Fruit fly (Drosophila melanogaster) whole organism, pupa: Measurements from ENCODE around the gene Uba5.

Source experiments
- CG10348 ChIP-seq: fragments of 200-800 bp; sonication (Bioruptor generic); IDR thresholded peaks from 2 replicates; pipeline ENCODE4 v1.3.6; 2022; ENCODE audit warnings: missing biosample characterization, missing genetic modification characterization
- CG12605 ChIP-seq: fragments of 200-800 bp; sonication (Bioruptor generic); IDR thresholded peaks from 2 replicates; pipeline ENCODE4 v1.3.6; 2022; ENCODE audit warnings: missing biosample characterization, missing genetic modification characterization
- CG13204 ChIP-seq: fragments of 200-800 bp; sonication (Bioruptor generic); optimal IDR thresholded peaks from 2 replicates; lab custom pipeline; 2018; ENCODE audit warnings: missing biosample characterization, mild to moderate bottlenecking, missing genetic modification characterization, moderate library complexity
- CG14655 ChIP-seq: fragments of 200-800 bp; sonication (Bioruptor generic); optimal IDR thresholded peaks from 3 replicates; lab custom pipeline; 2017; ENCODE audit warnings: mild to moderate bottlenecking, missing biosample characterization, missing genetic modification reagents, missing genetic modification characterization
- CG15710 ChIP-seq: fragments of 200-800 bp; sonication (Bioruptor generic); optimal IDR thresholded peaks from 2 replicates; lab custom pipeline; 2018; ENCODE audit warnings: missing biosample characterization, mild to moderate bottlenecking, missing genetic modification characterization, moderate library complexity
- CG17806 ChIP-seq: fragments of 200-800 bp; sonication (Bioruptor generic); optimal IDR thresholded peaks from 2 replicates; lab custom pipeline; 2018; ENCODE audit warnings: missing biosample characterization, mild to moderate bottlenecking, missing genetic modification characterization, moderate library complexity
- CG32121 ChIP-seq: fragments of 200-800 bp; sonication (Bioruptor generic); IDR thresholded peaks from 2 replicates; pipeline ENCODE4 v1.3.6; 2022; ENCODE audit warnings: missing biosample characterization, missing genetic modification characterization
- CG34367 ChIP-seq: fragments of 200-800 bp; sonication (Bioruptor generic); optimal IDR thresholded peaks from 2 replicates; lab custom pipeline; 2018; ENCODE audit warnings: missing biosample characterization, mild to moderate bottlenecking, missing genetic modification characterization
- CG4496 ChIP-seq: fragments of 200-800 bp; sonication (Bioruptor generic); IDR thresholded peaks from 3 replicates; pipeline ENCODE4 v1.3.6; 2022; ENCODE audit warnings: missing biosample characterization, missing genetic modification characterization
- CG8159 ChIP-seq: fragments of 200-800 bp; sonication (Bioruptor generic); optimal IDR thresholded peaks from 3 replicates; lab custom pipeline; 2018; ENCODE audit warnings: missing biosample characterization, mild to moderate bottlenecking, missing genetic modification characterization, moderate library complexity
- CG8301 ChIP-seq: fragments of 200-800 bp; sonication (Bioruptor generic); optimal IDR thresholded peaks from 2 replicates; lab custom pipeline; 2018; ENCODE audit warnings: missing biosample characterization, mild to moderate bottlenecking, missing genetic modification characterization
- CG9948 ChIP-seq: fragments of 200-800 bp; sonication (Bioruptor generic); optimal IDR thresholded peaks from 2 replicates; lab custom pipeline; 2018; ENCODE audit warnings: missing biosample characterization, mild to moderate bottlenecking, missing genetic modification characterization, moderate library complexity
- D1 ChIP-seq: fragments of 200-800 bp; sonication (Bioruptor generic); optimal IDR thresholded peaks from 2 replicates; lab custom pipeline; 2018; ENCODE audit warnings: missing biosample characterization, mild to moderate bottlenecking, missing genetic modification characterization, moderate library complexity
- EcR ChIP-seq: fragments of 200-800 bp; sonication (Bioruptor generic); optimal IDR thresholded peaks from 3 replicates; lab custom pipeline; 2019; ENCODE audit warnings: missing biosample characterization, missing genetic modification characterization, mild to moderate bottlenecking, moderate library complexity, missing genetic modification reagents
- Ets98B ChIP-seq: fragments of 200-800 bp; sonication (Bioruptor generic); IDR thresholded peaks from 2 replicates; pipeline ENCODE4 v1.3.6; 2022; ENCODE audit warnings: missing biosample characterization, missing genetic modification characterization
- Pif1A ChIP-seq: fragments of 200-800 bp; sonication (Bioruptor generic); optimal IDR thresholded peaks from 3 replicates; lab custom pipeline; 2016; ENCODE audit warnings: missing biosample characterization, missing genetic modification characterization
- Pif1B ChIP-seq: fragments of 200-800 bp; sonication (Bioruptor generic); optimal IDR thresholded peaks from 3 replicates; lab custom pipeline; 2016; ENCODE audit warnings: missing biosample characterization, missing genetic modification characterization
- Snoo ChIP-seq: fragments of 200-800 bp; sonication (Bioruptor generic); optimal IDR thresholded peaks from 3 replicates; lab custom pipeline; 2017; ENCODE audit warnings: missing biosample characterization, mild to moderate bottlenecking, missing genetic modification characterization, inconsistent platforms
- fd96Ca ChIP-seq: fragments of 200-800 bp; sonication (Bioruptor generic); IDR thresholded peaks from 3 replicates; pipeline ENCODE4 v1.3.6; 2022; ENCODE audit warnings: missing biosample characterization, missing genetic modification characterization
- gl ChIP-seq: fragments of 200-800 bp; sonication (Bioruptor generic); optimal IDR thresholded peaks from 2 replicates; lab custom pipeline; 2018; ENCODE audit warnings: missing biosample characterization, mild to moderate bottlenecking, missing genetic modification characterization
- rn ChIP-seq: fragments of 200-800 bp; sonication (Bioruptor generic); IDR thresholded peaks from 2 replicates; pipeline ENCODE4 v1.3.6; 2022; ENCODE audit warnings: missing biosample characterization, missing genetic modification characterization

Uba5 gene

DNA sequence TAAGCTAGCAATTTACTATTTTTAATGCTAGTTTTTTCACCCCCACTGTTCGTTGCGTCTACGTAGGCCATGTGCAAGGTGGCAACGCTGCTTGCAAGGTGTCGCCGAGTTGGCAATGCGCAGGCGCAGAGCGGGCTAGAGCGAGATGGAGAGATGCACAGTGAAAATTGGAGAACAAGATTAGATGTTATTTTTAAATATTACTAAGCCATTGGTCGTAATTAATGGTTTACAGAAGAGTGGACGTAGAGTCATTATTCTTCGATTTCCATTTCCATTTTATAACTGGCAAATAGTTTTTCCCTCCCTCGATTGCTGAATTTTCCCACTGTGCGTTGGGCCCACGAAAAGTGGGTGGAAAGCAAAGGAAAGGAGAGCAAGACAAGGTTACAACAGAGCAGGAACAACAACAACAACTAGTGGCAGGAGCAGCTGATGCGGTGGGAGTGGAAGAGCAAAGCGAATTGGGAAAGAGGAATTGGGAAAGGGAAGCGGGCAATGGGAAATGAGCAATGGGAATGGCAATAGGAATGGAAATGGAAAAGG, 30.4 kb upstream of the Uba5 start:
- TF ChIP-seq CG8301 (tag; lab: Kevin White, UChicago) (peak; percentile 85), CG13204 (GFP tag; lab: Kevin White, UChicago) (peak; percentile 49), CG14655 (peak; percentile 88), rn (peak; percentile 81), CG4496 (GFP tag; lab: Robert Waterston, UW) (peak; percentile 97), D1 (peak; percentile 16), fd96Ca (GFP tag; lab: Robert Waterston, UW) (peak; percentile 96), CG15710 (tag; lab: Kevin White, UChicago) (peak; percentile 79), CG17806 (tag; lab: Kevin White, UChicago) (peak; percentile 82), CG8159 (tag; lab: Kevin White, UChicago) (peak; percentile 78), CG10348 (GFP tag; lab: Robert Waterston, UW) (peak; percentile 79), EcR (GFP tag; lab: Kevin White, UChicago) (peak; percentile 10), CG12605 (GFP tag; lab: Robert Waterston, UW) (peak; percentile 84), Pif1B (GFP tag; lab: Kevin White, UChicago) (peak; percentile 89), CG32121 (GFP tag; lab: Robert Waterston, UW) (peak; percentile 91), Ets98B (GFP tag; lab: Robert Waterston, UW) (peak; percentile 94), CG34367 (tag; lab: Kevin White, UChicago) (peak; percentile 73), Pif1A (GFP tag; lab: Kevin White, UChicago) (peak; percentile 93), Snoo (tag; lab: Kevin White, UChicago) (peak; percentile 63), gl (tag; lab: Kevin White, UChicago) (peak; percentile 60), CG9948 (tag; lab: Kevin White, UChicago) (peak; percentile 77)

DNA sequence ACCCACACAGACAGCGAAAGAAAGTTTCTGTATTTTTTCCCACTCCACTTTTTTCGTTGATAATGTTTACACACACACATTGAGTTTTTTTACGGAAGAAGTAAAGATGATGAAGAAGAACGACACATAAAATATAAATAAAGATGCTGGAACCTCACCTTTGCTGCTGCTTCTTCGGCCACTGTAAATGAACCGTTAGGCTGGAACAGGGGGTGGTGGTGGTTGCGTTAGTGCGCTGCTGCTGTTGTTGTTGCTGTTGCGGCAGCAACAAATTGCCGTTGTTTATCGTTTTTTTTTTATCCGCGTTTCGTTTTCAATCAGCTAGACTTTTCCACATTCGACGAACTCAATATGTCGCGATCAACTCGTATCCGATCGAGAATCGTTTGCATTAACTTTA, 29.7 kb upstream of the Uba5 start:
- no peak for TF ChIP-seq CG32121 (GFP tag; lab: Robert Waterston, UW)
- TF ChIP-seq CG10348 (GFP tag; lab: Robert Waterston, UW): no peak
- no peak for TF ChIP-seq Pif1A (GFP tag; lab: Kevin White, UChicago)
- no peak for TF ChIP-seq CG14655
- TF ChIP-seq Pif1B (GFP tag; lab: Kevin White, UChicago): no peak
- no peak for TF ChIP-seq CG34367 (tag; lab: Kevin White, UChicago)
- TF ChIP-seq CG9948 (tag; lab: Kevin White, UChicago): no peak
- TF ChIP-seq Ets98B (GFP tag; lab: Robert Waterston, UW): no peak
- TF ChIP-seq fd96Ca (GFP tag; lab: Robert Waterston, UW): no peak
- no peak for TF ChIP-seq gl (tag; lab: Kevin White, UChicago)
- TF ChIP-seq Snoo (tag; lab: Kevin White, UChicago): no peak
- no peak for TF ChIP-seq CG13204 (GFP tag; lab: Kevin White, UChicago)
- TF ChIP-seq CG8159 (tag; lab: Kevin White, UChicago): no peak

DNA sequence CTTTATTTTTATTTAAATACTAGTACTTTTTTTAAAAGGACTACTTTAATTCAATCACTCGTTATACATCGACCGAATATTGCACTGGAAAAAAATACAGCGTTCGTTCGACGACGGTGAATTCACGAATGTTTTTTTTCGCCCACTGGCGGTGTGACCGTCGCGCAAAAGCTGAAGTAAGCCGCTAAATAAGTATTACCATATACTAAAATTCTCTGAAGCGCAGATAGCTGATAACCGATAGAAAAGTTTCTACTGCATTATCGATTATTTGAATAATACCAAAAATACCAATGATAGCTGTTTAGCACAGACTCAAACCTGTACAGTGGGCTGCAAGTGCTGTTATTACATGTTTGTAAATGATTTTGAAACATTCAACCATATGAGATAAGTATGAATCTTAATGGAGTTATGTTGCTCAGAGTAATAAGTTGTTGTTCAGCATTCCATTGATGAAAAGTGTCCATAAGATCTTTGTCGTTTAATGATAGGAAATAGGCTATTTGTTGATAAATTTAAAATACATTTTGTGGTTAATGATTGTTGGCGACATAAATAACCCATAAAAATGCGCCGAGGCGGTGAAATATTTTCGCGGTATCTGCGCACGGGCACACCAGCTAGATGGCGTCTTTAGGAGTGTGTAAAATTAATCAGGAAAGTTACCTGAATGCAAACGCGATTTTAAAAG, 29.0 kb upstream of the Uba5 start, which contains the start of the genes Evi5 and HP5:
TSS of gene Evi5 (minus strand) at position 198 of the 694 bp plus-strand sequence.
TSS of gene HP5 (plus strand) at position 598 of the 694 bp plus-strand sequence.
- TF ChIP-seq CG4496 (GFP tag; lab: Robert Waterston, UW): peak; percentile 78; the same call in 2 of the 3 replicates
- TF ChIP-seq fd96Ca (GFP tag; lab: Robert Waterston, UW): peak; percentile 61; the same call in 1 of the 3 replicates
- TF ChIP-seq rn: peak; percentile 39; the same call in 1 of the 2 replicates
- no peak for TF ChIP-seq EcR (GFP tag; lab: Kevin White, UChicago)
- peak; percentile 57 for TF ChIP-seq Snoo (tag; lab: Kevin White, UChicago)
- peak; percentile 20 for TF ChIP-seq CG8159 (tag; lab: Kevin White, UChicago)
- TF ChIP-seq gl (tag; lab: Kevin White, UChicago): no peak
- TF ChIP-seq CG12605 (GFP tag; lab: Robert Waterston, UW): peak; percentile 38; the same call in 1 of the 2 replicates
- TF ChIP-seq CG32121 (GFP tag; lab: Robert Waterston, UW): 0 out of 2 replicates have a peak, but pooled peaks have one; percentile 15
- peak; percentile 26; the same call in 1 of the 2 replicates for TF ChIP-seq Ets98B (GFP tag; lab: Robert Waterston, UW)
- TF ChIP-seq, all 21 proteins: peak for 8

DNA sequence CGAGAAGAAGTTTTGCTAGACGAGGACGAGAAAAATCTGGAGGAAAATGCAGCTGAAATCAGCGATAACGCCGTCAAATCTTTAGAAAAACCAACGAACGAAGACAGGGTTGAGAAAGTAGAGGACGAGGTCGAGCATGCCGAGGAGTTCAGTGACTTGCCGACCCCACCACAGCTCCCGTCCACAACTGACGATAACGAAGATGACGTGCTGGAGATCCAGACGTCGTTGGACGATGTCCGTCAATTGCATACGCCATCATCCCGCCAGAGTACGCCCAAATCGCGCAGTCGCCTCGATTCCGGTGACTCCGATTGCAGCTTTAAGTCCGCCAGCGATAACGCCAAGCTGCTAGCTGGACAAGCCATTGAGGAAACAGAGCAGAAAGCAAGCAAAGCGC, 26.2 kb upstream of the Uba5 start:
- TF ChIP-seq fd96Ca (GFP tag; lab: Robert Waterston, UW) (no peak), EcR (GFP tag; lab: Kevin White, UChicago) (peak; percentile 82), Pif1A (GFP tag; lab: Kevin White, UChicago) (no peak)
- TF ChIP-seq, all 21 proteins: peak for 1

DNA sequence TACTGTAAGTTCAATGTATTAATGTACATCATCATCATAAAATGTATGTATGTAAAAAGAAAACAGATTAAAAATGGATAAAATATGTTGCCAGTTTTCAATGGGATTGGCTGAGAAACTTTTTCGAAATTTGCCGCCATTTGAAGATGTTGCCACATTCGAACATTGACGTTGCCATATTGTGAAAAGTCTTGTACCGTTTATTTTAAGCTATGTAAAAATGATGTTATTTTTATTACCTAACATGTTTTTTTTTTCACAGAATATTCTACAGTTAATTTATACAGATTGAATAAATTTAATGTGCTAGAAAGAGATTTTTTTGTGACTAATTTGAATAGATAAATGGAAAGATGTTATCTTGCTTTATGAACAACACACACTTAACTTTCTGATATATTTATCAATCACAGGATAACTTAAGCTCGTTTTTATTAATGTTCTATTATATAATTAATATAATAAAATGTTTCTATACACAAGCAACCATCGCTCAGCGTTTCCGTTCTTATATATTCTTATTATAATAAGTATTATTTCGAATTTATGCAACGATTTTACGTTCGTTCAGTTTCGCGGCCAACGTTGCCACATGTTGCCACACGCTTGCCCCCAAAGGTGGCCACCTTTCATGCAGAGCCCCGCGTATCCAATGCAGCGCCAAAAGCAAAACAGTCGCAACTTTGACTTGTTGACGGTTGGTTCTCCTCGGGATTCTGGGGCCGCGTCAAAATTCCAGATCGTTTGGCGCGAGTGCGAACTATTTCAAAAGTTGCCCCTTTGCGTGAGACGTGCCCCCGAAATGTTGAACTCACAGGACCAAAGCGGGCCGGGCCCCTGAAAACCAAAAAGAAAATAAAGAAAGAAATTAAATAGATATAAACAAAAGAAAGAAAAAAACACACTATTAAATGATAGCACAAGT, 24.1 kb upstream of the Uba5 start, which contains the start of gene CG43155:
TSS of gene CG43155 (plus strand) at position 875 of the 925 bp plus-strand sequence.
- TF ChIP-seq CG10348 (GFP tag; lab: Robert Waterston, UW) (no peak), EcR (GFP tag; lab: Kevin White, UChicago) (no peak), CG13204 (GFP tag; lab: Kevin White, UChicago) (no peak), CG15710 (tag; lab: Kevin White, UChicago) (no peak), Snoo (tag; lab: Kevin White, UChicago) (no peak), CG8159 (tag; lab: Kevin White, UChicago) (no peak), gl (tag; lab: Kevin White, UChicago) (no peak), CG34367 (tag; lab: Kevin White, UChicago) (no peak), CG32121 (GFP tag; lab: Robert Waterston, UW) (no peak), CG12605 (GFP tag; lab: Robert Waterston, UW) (no peak), CG4496 (GFP tag; lab: Robert Waterston, UW) (no peak), CG14655 (no peak), Pif1B (GFP tag; lab: Kevin White, UChicago) (no peak), CG8301 (tag; lab: Kevin White, UChicago) (no peak), Ets98B (GFP tag; lab: Robert Waterston, UW) (no peak), rn (no peak), CG17806 (tag; lab: Kevin White, UChicago) (no peak), Pif1A (GFP tag; lab: Kevin White, UChicago) (no peak)
